Fruit fly (Drosophila melanogaster) whole organism: ENCODE measurements around the gene CG42375.

Source experiments
- psq ChIP-seq: fragments of >200 bp; optimal IDR thresholded peaks from 2 replicates; lab custom pipeline; 2017
- usp ChIP-seq: fragments of >200 bp; optimal IDR thresholded peaks from 2 replicates; lab custom pipeline; 2017; ENCODE audit warnings: missing biosample characterization, missing genetic modification characterization, mixed read lengths

DNA sequence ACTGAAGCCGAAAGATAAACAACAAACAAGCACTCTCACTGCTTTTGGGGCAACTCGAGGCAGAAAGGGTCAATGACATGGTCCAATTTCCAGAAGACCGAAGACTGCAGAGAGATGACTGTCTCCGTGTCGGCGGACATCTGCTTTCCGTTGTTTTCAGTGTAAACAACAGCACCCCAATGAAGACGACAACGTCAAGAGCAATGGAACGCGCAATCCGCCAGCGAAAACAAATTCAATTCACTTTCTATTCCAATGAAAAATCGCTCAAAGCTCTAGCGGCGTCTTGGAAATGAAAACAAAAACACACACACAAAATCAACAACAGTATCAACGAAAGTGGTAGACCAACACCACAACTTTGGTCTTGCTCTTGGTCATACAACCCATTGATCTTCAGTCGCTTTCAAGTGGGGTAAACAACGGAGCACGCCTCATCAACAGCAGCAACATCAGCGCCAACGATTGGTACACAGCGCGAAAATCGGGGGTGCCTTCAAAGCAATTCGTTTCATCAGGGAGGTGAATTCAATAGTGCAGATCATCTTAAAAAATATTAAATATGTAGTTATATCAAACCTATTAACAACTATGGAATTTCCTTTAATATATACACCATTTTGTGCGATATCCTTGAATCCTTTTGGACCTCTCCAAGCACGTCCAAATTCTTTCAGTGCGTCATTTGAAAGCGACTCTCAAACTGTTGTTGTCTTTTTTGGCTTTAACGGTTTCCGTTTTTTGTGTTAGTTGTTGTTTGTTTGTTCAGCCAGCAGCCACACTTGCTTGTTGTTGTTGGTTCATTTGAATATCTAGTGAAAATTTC lies 38.3 kb downstream of the CG42375 start:
- TF ChIP-seq usp (GFP tag; lab: Kevin White, UChicago): no peak
- TF ChIP-seq psq (lab: Kevin White, UChicago): no peak
